Fruit fly (Drosophila melanogaster): ENCODE measurements around the gene Tim17a2.

DNA sequence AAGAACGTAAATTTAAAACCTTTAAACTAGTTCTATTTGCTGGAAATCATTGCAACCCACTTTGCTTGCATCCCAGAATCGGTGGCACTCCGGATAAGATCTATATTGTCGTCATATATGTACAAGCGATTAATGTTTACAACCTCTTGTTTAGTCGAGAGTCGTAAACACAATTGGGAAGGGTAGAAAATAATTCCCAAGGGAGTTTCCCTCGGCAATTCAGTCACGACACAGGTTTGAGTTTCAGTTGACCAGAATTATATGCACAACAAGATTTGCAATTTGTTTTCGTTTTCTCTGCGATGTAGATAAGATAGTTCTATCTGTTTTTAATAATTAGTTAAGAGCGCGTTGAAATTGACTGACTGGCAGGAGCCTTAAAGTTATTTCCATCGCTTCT lies 17.9 kb upstream of the Tim17a2 start:
- TF ChIP-seq CTCF (optimal IDR thresholded peaks at IDR 0.05) (no peak), CG8478 (optimal IDR thresholded peaks at IDR 0.05) (no peak)

Data from S2 (cell line).